Fruit fly (Drosophila melanogaster) whole organism, adult: Measurements from ENCODE around the gene CG44006.
A peak's percentile ranks its signal among the peaks of the same experiment; 100 is the strongest.

Experiments
- CG11617 ChIP-seq: fragments of 200-800 bp; sonication (Bioruptor generic); optimal IDR thresholded peaks from 2 replicates; lab custom pipeline; 2017; ENCODE audit warnings: mild to moderate bottlenecking, missing biosample characterization, missing genetic modification reagents, missing genetic modification characterization
- CG12768 ChIP-seq: fragments of 200-800 bp; sonication (Bioruptor generic); optimal IDR thresholded peaks from 2 replicates; lab custom pipeline; 2017; ENCODE audit warnings: missing biosample characterization, missing genetic modification characterization, mild to moderate bottlenecking, moderate library complexity, missing genetic modification reagents
- CG14711 ChIP-seq: fragments of 200-800 bp; sonication (Bioruptor generic); optimal IDR thresholded peaks from 2 replicates; lab custom pipeline; 2018; ENCODE audit warnings: missing biosample characterization, mild to moderate bottlenecking, missing genetic modification characterization, moderate library complexity
- CG1620 ChIP-seq: fragments of 200-800 bp; sonication (Bioruptor generic); optimal IDR thresholded peaks from 2 replicates; lab custom pipeline; 2016; ENCODE audit warnings: missing biosample characterization, missing genetic modification characterization
- CG33017 ChIP-seq: fragments of 200-800 bp; sonication (Bioruptor generic); optimal IDR thresholded peaks from 2 replicates; lab custom pipeline; 2018; ENCODE audit warnings: missing biosample characterization, mild to moderate bottlenecking, missing genetic modification characterization, moderate library complexity
- CG5204 ChIP-seq: fragments of 200-800 bp; sonication (Bioruptor generic); optimal IDR thresholded peaks from 2 replicates; lab custom pipeline; 2016; ENCODE audit warnings: missing biosample characterization, missing genetic modification characterization
- CG7045 ChIP-seq: fragments of 200-800 bp; sonication (Bioruptor generic); optimal IDR thresholded peaks from 2 replicates; lab custom pipeline; 2017; ENCODE audit warnings: missing biosample characterization, mild to moderate bottlenecking, missing genetic modification characterization
- CG7101 ChIP-seq: fragments of 200-800 bp; sonication (Bioruptor generic); optimal IDR thresholded peaks from 2 replicates; lab custom pipeline; 2018; ENCODE audit warnings: missing biosample characterization, mild to moderate bottlenecking, missing genetic modification characterization, moderate library complexity
- Clk ChIP-seq: fragments of 200-800 bp; sonication (Bioruptor generic); optimal IDR thresholded peaks from 2 replicates; lab custom pipeline; 2017; ENCODE audit warnings: missing biosample characterization, missing genetic modification characterization
- Crg-1 ChIP-seq: fragments of 200-800 bp; sonication (Bioruptor generic); optimal IDR thresholded peaks from 2 replicates; lab custom pipeline; 2016; ENCODE audit warnings: missing biosample characterization, missing genetic modification characterization
- Hr96 ChIP-seq: fragments of 200-800 bp; sonication (Bioruptor generic); optimal IDR thresholded peaks from 2 replicates; lab custom pipeline; 2016; ENCODE audit warnings: missing biosample characterization, missing genetic modification characterization
- Mnt ChIP-seq: fragments of 200-800 bp; sonication (Bioruptor generic); optimal IDR thresholded peaks from 2 replicates; lab custom pipeline; 2016; ENCODE audit warnings: missing biosample characterization, mild to moderate bottlenecking, missing genetic modification characterization
- bab1 ChIP-seq: fragments of 200-800 bp; sonication (Bioruptor generic); optimal IDR thresholded peaks from 3 replicates; lab custom pipeline; 2019; ENCODE audit warnings: missing biosample characterization, mild to moderate bottlenecking, missing genetic modification characterization, moderate library complexity
- cic ChIP-seq: fragments of 200-800 bp; sonication (Bioruptor generic); optimal IDR thresholded peaks from 2 replicates; lab custom pipeline; 2017; ENCODE audit warnings: missing biosample characterization, mild to moderate bottlenecking, missing genetic modification characterization, moderate library complexity
- cnc ChIP-seq, 2 experiments: fragments of >200 bp; optimal IDR thresholded peaks; 2 replicates each; lab custom pipeline; 2017
- kay ChIP-seq: fragments of 200-800 bp; sonication (Bioruptor generic); peaks from one replicate; lab custom pipeline; 2016; ENCODE audit warnings: missing biosample characterization, missing genetic modification characterization, borderline replicate concordance
- ovo ChIP-seq: fragments of 200-800 bp; sonication (Bioruptor generic); optimal IDR thresholded peaks from 2 replicates; lab custom pipeline; 2016; ENCODE audit warnings: missing biosample characterization, missing genetic modification characterization
- pad ChIP-seq: fragments of 200-800 bp; sonication (Bioruptor generic); optimal IDR thresholded peaks from 3 replicates; lab custom pipeline; 2017; ENCODE audit warnings: missing biosample characterization, missing genetic modification characterization, mild to moderate bottlenecking, moderate library complexity, missing genetic modification reagents
- tj ChIP-seq: fragments of 200-800 bp; sonication (Bioruptor generic); optimal IDR thresholded peaks from 3 replicates; lab custom pipeline; 2017; ENCODE audit warnings: missing biosample characterization, mild to moderate bottlenecking, missing genetic modification characterization, moderate library complexity
- toe ChIP-seq: fragments of 200-800 bp; sonication (Bioruptor generic); optimal IDR thresholded peaks from 2 replicates; lab custom pipeline; 2016; ENCODE audit warnings: missing biosample characterization, missing genetic modification characterization

The CG44006 gene

DNA sequence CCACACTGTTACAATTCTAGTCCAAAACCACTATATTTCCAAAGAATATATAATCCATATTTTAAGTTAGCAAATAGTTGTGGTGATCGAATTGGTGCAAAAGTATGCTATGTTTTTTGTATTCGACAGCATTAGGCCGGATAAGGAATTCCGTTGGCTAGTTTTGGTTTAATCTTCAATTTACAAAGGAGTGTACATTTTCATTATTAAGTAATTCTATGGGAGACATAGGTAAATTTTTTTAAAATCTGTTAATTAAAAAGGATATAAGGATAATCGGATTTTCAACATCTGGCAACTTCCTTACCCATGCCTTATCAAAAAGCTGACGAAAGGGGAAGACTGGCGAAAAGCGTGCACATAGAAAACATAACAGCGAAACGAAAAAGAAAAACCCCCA is 8.7 kb upstream of the CG44006 start:
- TF ChIP-seq Clk (GFP tag; lab: Kevin White, UChicago) (no peak), CG33017 (tag; lab: Kevin White, UChicago) (no peak), CG7101 (tag; lab: Kevin White, UChicago) (no peak), CG14711 (tag; lab: Kevin White, UChicago) (no peak), toe (GFP tag; lab: Kevin White, UChicago) (no peak), bab1 (GFP tag; lab: Kevin White, UChicago) (no peak), tj (GFP tag; lab: Kevin White, UChicago) (no peak), cnc (optimal IDR thresholded peaks at IDR 0.05; lab: Kevin White, UChicago) (no peak), Mnt (GFP tag; lab: Kevin White, UChicago) (no peak), kay (no peak), Crg-1 (GFP tag; lab: Kevin White, UChicago) (no peak), CG1620 (GFP tag; lab: Kevin White, UChicago) (no peak), pad (no peak), CG11617 (GFP tag; lab: Kevin White, UChicago) (no peak)

DNA sequence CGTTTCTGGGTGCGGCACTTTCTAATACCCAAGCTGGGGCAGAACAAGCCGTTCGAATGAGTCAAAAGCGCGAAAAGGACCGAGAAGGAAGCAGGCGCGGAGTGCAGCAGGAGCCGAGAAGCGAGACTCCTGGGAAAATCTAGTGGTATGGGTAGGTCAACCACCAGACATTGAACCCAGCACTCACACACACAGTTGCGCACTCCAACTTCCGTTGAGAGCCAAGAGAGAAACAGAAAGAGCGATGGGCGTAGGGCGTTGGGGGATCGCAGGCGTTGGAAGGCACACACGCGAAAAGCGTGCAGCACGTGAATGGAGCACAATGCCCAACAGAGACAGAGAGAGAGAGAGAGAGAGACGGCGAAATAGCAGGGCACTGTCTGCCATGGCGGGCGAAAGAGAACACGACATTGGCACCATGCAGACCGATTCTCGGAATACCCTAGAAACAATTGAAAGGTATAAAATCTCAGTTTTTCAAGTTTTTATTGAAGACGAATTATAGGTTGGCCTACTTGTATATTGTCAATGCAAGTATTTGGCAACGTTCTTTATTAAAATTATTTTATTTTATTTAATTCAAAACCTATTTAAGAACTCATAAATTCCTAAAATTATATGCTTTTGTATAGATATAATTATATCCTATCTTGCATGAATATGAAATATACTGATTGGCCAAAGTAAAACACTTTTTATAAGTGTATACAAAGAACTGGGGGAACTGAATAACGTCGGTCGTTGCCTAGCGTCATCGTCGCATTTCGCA is 7.9 kb upstream of the CG44006 start:
- TF ChIP-seq CG5204 (GFP tag; lab: Kevin White, UChicago): no peak
- peak; percentile 34 for TF ChIP-seq pad
- no peak for TF ChIP-seq toe (GFP tag; lab: Kevin White, UChicago)
- no peak for TF ChIP-seq ovo
- peak; percentile 38 for TF ChIP-seq CG14711 (tag; lab: Kevin White, UChicago)
- TF ChIP-seq CG7101 (tag; lab: Kevin White, UChicago): peak; percentile 36
- TF ChIP-seq Mnt (GFP tag; lab: Kevin White, UChicago): no peak
- no peak for TF ChIP-seq kay
- no peak for TF ChIP-seq CG12768 (GFP tag; lab: Kevin White, UChicago)
- TF ChIP-seq tj (GFP tag; lab: Kevin White, UChicago): peak; percentile 13
- TF ChIP-seq cnc (optimal IDR thresholded peaks at IDR 0.05; lab: Kevin White, UChicago): no peak
- no peak for TF ChIP-seq CG1620 (GFP tag; lab: Kevin White, UChicago)
- TF ChIP-seq CG33017 (tag; lab: Kevin White, UChicago): peak; percentile 5
- TF ChIP-seq cic (GFP tag; lab: Kevin White, UChicago): no peak
- TF ChIP-seq Clk (GFP tag; lab: Kevin White, UChicago): no peak
- no peak for TF ChIP-seq Hr96 (GFP tag; lab: Kevin White, UChicago)
- peak; percentile 7 for TF ChIP-seq CG11617 (GFP tag; lab: Kevin White, UChicago)
- no peak for TF ChIP-seq Crg-1 (GFP tag; lab: Kevin White, UChicago)
- TF ChIP-seq CG7045 (GFP tag; lab: Kevin White, UChicago): no peak
- TF ChIP-seq bab1 (GFP tag; lab: Kevin White, UChicago): peak; percentile 66

- TF ChIP-seq kay (no peak), CG7045 (GFP tag; lab: Kevin White, UChicago) (no peak), Hr96 (GFP tag; lab: Kevin White, UChicago) (no peak), bab1 (GFP tag; lab: Kevin White, UChicago) (no peak), tj (GFP tag; lab: Kevin White, UChicago) (no peak), ovo (no peak), CG5204 (GFP tag; lab: Kevin White, UChicago) (no peak), CG33017 (tag; lab: Kevin White, UChicago) (no peak), CG7101 (tag; lab: Kevin White, UChicago) (no peak), CG1620 (GFP tag; lab: Kevin White, UChicago) (no peak), Clk (GFP tag; lab: Kevin White, UChicago) (no peak)
Measured at dm6 chr3L:18076649-18077048, 6.7 kb upstream of the CG44006 start.

- TF ChIP-seq Mnt (GFP tag; lab: Kevin White, UChicago) (no peak), Clk (GFP tag; lab: Kevin White, UChicago) (no peak), CG1620 (GFP tag; lab: Kevin White, UChicago) (no peak), CG14711 (tag; lab: Kevin White, UChicago) (no peak)
Measured at dm6 chr3L:18075853-18076252, 5.9 kb upstream of the CG44006 start.

dm6 chr3L:18074988-18075387 is 5.0 kb upstream of the CG44006 start:
- TF ChIP-seq CG1620 (GFP tag; lab: Kevin White, UChicago) (no peak), ovo (no peak), toe (GFP tag; lab: Kevin White, UChicago) (no peak), CG7101 (tag; lab: Kevin White, UChicago) (no peak), bab1 (GFP tag; lab: Kevin White, UChicago) (no peak), Clk (GFP tag; lab: Kevin White, UChicago) (no peak)

DNA sequence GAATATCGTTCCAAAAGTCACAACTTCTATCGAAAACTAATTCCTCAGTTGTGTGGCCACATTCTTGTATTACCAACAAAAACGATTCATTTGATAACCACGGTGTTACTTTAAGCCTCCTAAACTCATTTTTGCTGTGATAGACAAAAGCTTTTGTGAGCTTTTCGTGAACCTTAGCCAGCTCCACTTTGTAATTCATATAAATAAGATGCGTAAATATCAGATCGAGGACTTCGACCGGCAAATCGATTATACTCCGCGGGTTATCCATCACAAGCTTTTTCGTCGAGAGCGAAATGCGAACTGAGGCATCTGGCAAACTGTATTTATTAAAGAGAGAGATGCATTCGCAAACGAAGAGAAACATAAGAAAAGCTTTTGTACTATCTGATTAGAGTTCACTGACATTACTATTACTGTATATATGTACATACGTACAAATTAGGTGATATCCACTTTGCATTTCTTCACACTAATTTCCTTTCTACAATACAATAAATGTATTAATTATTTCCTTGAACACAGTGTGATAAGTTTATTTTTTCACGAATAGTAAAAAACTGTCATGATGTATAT is 3.7 kb upstream of the CG44006 start, which contains the start of gene CG44004:
Gene CG44004, minus strand, starts transcription at position 305 of the 576 bp plus-strand sequence.
- no peak for TF ChIP-seq CG12768 (GFP tag; lab: Kevin White, UChicago)
- peak; percentile 18 for TF ChIP-seq kay
